Fruit fly (Drosophila melanogaster): ENCODE results near the gene wor.

Gene wor

DNA sequence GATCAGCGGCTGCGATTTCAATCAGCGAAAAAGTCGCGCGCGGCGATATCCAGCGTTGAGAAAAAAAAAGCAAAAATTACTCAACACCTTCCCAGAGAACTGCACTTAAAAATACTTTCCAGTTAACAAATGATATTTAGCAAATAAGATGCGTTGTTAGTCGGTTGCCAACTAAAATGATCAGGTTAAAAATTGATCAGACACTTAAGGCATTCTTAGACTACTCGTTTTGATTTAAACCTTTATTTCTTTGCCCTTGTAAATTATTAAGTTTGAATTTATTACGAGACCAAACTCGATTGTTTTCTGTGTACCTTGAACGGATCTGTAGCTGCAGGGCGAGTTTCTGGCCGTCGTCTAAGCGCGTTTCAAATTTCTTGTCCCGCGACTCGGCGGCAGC, 40.6 kb upstream of the wor start:
- no peak for TF ChIP-seq Blimp-1 (GFP tag; optimal IDR thresholded peaks at IDR 0.05)
- peak; percentile 41 for TF ChIP-seq Met (GFP tag; optimal IDR thresholded peaks at IDR 0.05)
- no peak for TF ChIP-seq CG6808 (GFP tag; optimal IDR thresholded peaks at IDR 0.05)
- peak; percentile 58 for TF ChIP-seq OdsH (GFP tag; optimal IDR thresholded peaks at IDR 0.05)
- TF ChIP-seq CG8119 (GFP tag; IDR thresholded peaks at IDR 0.05): peak; percentile 75
- peak; percentile 46 for TF ChIP-seq CG4318 (GFP tag; optimal IDR thresholded peaks at IDR 0.05)
- peak; percentile 19 for TF ChIP-seq CG6792 (GFP tag; optimal IDR thresholded peaks at IDR 0.05)
- peak; percentile 67 for TF ChIP-seq CG6276 (GFP tag; optimal IDR thresholded peaks at IDR 0.05)
- TF ChIP-seq CG31627 (GFP tag; optimal IDR thresholded peaks at IDR 0.05): peak; percentile 35
- peak; percentile 40 for TF ChIP-seq net (GFP tag; optimal IDR thresholded peaks at IDR 0.05)
- no peak for TF ChIP-seq CG6854 (GFP tag; optimal IDR thresholded peaks at IDR 0.05)
- TF ChIP-seq Lpt (GFP tag; optimal IDR thresholded peaks at IDR 0.05): peak; percentile 42
- TF ChIP-seq CG8319 (GFP tag; optimal IDR thresholded peaks at IDR 0.05): no peak
- TF ChIP-seq acj6 (GFP tag; optimal IDR thresholded peaks at IDR 0.05): peak; percentile 33
- TF ChIP-seq CG34406 (GFP tag; optimal IDR thresholded peaks at IDR 0.05): peak; percentile 18
- peak; percentile 39 for TF ChIP-seq lz (GFP tag; optimal IDR thresholded peaks at IDR 0.05)
- peak; percentile 37; the same call in 2 of the 3 replicates for TF ChIP-seq CG6163 (GFP tag; IDR thresholded peaks at IDR 0.05)
- TF ChIP-seq CG15336 (GFP tag; IDR thresholded peaks at IDR 0.05): peak; percentile 72
- TF ChIP-seq salr (GFP tag; optimal IDR thresholded peaks at IDR 0.05): peak in 1 of 2 experiments; percentile 53
- TF ChIP-seq Eip75B (GFP tag; optimal IDR thresholded peaks at IDR 0.05): peak; percentile 21
- TF ChIP-seq Sox14 (GFP tag; optimal IDR thresholded peaks at IDR 0.05): peak; percentile 34
- TF ChIP-seq CG10631 (GFP tag; optimal IDR thresholded peaks at IDR 0.05): no peak
- TF ChIP-seq CG10669 (GFP tag; optimal IDR thresholded peaks at IDR 0.05): no peak
- peak; percentile 5 for TF ChIP-seq Smox (GFP tag; optimal IDR thresholded peaks at IDR 0.05)
- no peak for TF ChIP-seq Gug (GFP tag; IDR thresholded peaks at IDR 0.05)
- TF ChIP-seq Hr39 (GFP tag; optimal IDR thresholded peaks at IDR 0.05): peak; percentile 45
- peak; percentile 9 for TF ChIP-seq CG16779 (tag; optimal IDR thresholded peaks at IDR 0.05)
- TF ChIP-seq fd59A (GFP tag; optimal IDR thresholded peaks at IDR 0.05): no peak
- TF ChIP-seq dac (GFP tag; optimal IDR thresholded peaks at IDR 0.05): no peak
- peak; percentile 48 for TF ChIP-seq esn (GFP tag; optimal IDR thresholded peaks at IDR 0.05)
- TF ChIP-seq Eip78C (GFP tag): peak; percentile 73
- no peak for TF ChIP-seq CG3032 (tag; optimal IDR thresholded peaks at IDR 0.05)
- no peak for TF ChIP-seq cyc (GFP tag; optimal IDR thresholded peaks at IDR 0.05)
- TF ChIP-seq svp (GFP tag): peak; percentile 72
- TF ChIP-seq Hr4 (GFP tag; optimal IDR thresholded peaks at IDR 0.05): peak; percentile 72
- no peak for TF ChIP-seq CG11762 (GFP tag; optimal IDR thresholded peaks at IDR 0.05; ENCODE audit: insufficient read depth)
- TF ChIP-seq CG3919 (GFP tag; optimal IDR thresholded peaks at IDR 0.05): peak; percentile 48
- peak; percentile 26 for TF ChIP-seq Sox102F (GFP tag; optimal IDR thresholded peaks at IDR 0.05)
- no peak for TF ChIP-seq ss (GFP tag; optimal IDR thresholded peaks at IDR 0.05)
- TF ChIP-seq fd85E (GFP tag; optimal IDR thresholded peaks at IDR 0.05): no peak
- no peak for TF ChIP-seq spab (GFP tag; optimal IDR thresholded peaks at IDR 0.05)
- TF ChIP-seq CG32006 (GFP tag; optimal IDR thresholded peaks at IDR 0.05): peak; percentile 76
- peak; percentile 72; the same call in 2 of the 3 replicates for TF ChIP-seq eg (GFP tag; IDR thresholded peaks at IDR 0.05)
- TF ChIP-seq achi (GFP tag; optimal IDR thresholded peaks at IDR 0.05): peak; percentile 44
- peak; percentile 39 for TF ChIP-seq pdm3 (GFP tag; optimal IDR thresholded peaks at IDR 0.05)
- peak; percentile 39 for TF ChIP-seq topi (GFP tag; optimal IDR thresholded peaks at IDR 0.05)
- TF ChIP-seq CG8632 (GFP tag; optimal IDR thresholded peaks at IDR 0.05): no peak
- TF ChIP-seq vri (GFP tag; optimal IDR thresholded peaks at IDR 0.05): peak; percentile 24
- no peak for TF ChIP-seq CG11902 (GFP tag; optimal IDR thresholded peaks at IDR 0.05)
- TF ChIP-seq Sox15 (GFP tag; optimal IDR thresholded peaks at IDR 0.05): no peak

All from whole organism, prepupa.